Fruit fly (Drosophila melanogaster) whole organism, wandering third instar larva: ENCODE measurements around the gene CG11828.

Source experiments
- Dif ChIP-seq: fragments of 200-275, 200-300 bp; sonication (Bioruptor generic); optimal IDR thresholded peaks from 2 replicates; lab custom pipeline; 2018; ENCODE audit warnings: missing biosample characterization, missing genetic modification characterization; ENCODE audit not compliant: partially characterized antibody
- Hr83 ChIP-seq: fragments of 200-300 bp; sonication (Bioruptor generic); optimal IDR thresholded peaks from 2 replicates; lab custom pipeline; 2016; ENCODE audit warnings: missing biosample characterization, mild to moderate bottlenecking, missing genetic modification characterization, moderate library complexity; ENCODE audit not compliant: poor library complexity, severe bottlenecking
- Myc ChIP-seq: fragments of >200 bp; optimal IDR thresholded peaks from 2 replicates; lab custom pipeline; 2017
- N ChIP-seq: fragments of >200 bp; optimal IDR thresholded peaks from 2 replicates; lab custom pipeline; 2018; ENCODE audit warnings: missing biosample characterization, missing external identifiers, missing genetic modification characterization
- OdsH ChIP-seq: fragments of 200-800 bp; sonication (Bioruptor generic); optimal IDR thresholded peaks from 2 replicates; lab custom pipeline; 2016; ENCODE audit warnings: missing biosample characterization, mild to moderate bottlenecking, missing genetic modification characterization
- Rel ChIP-seq, 2 experiments: fragments of 200-800 bp; sonication (Bioruptor generic) in 1 of 2; optimal IDR thresholded peaks; 2 replicates in 1 of 2; 3 replicates in 1 of 2; lab custom pipeline; 2016 to 2019; ENCODE audit warnings: mild to moderate bottlenecking in 2 of 2, missing biosample characterization in 2 of 2, missing genetic modification characterization in 2 of 2, moderate library complexity in 1 of 2
- br ChIP-seq: fragments of 200-800 bp; sonication (Bioruptor generic); optimal IDR thresholded peaks from 2 replicates; lab custom pipeline; 2016; ENCODE audit warnings: missing biosample characterization, missing genetic modification characterization
- foxo ChIP-seq, 2 experiments: fragments of 200-800 bp; sonication (Bioruptor generic); optimal IDR thresholded peaks; 2 replicates in 1 of 2; 3 replicates in 1 of 2; lab custom pipeline; 2016 to 2017; ENCODE audit warnings: missing biosample characterization in 2 of 2, missing genetic modification characterization in 2 of 2
- jim ChIP-seq: fragments of 175-275, 200-325 bp; sonication (Bioruptor generic); optimal IDR thresholded peaks from 2 replicates; lab custom pipeline; 2016; ENCODE audit warnings: missing biosample characterization, mild to moderate bottlenecking, missing genetic modification characterization
- pan ChIP-seq: fragments of >200 bp; optimal IDR thresholded peaks from 2 replicates; lab custom pipeline; 2017
- psq ChIP-seq: fragments of 200-800 bp; sonication (Bioruptor generic); optimal IDR thresholded peaks from 3 replicates; lab custom pipeline; 2017; ENCODE audit warnings: missing biosample characterization, mild to moderate bottlenecking, missing genetic modification characterization, moderate library complexity
- tai ChIP-seq: sonication (Bioruptor generic); optimal IDR thresholded peaks from 2 replicates; lab custom pipeline; 2016; ENCODE audit warnings: missing biosample characterization, missing genetic modification characterization
- usp ChIP-seq: fragments of >200 bp; optimal IDR thresholded peaks from 2 replicates; lab custom pipeline; 2017; ENCODE audit warnings: missing biosample characterization, missing genetic modification characterization

DNA sequence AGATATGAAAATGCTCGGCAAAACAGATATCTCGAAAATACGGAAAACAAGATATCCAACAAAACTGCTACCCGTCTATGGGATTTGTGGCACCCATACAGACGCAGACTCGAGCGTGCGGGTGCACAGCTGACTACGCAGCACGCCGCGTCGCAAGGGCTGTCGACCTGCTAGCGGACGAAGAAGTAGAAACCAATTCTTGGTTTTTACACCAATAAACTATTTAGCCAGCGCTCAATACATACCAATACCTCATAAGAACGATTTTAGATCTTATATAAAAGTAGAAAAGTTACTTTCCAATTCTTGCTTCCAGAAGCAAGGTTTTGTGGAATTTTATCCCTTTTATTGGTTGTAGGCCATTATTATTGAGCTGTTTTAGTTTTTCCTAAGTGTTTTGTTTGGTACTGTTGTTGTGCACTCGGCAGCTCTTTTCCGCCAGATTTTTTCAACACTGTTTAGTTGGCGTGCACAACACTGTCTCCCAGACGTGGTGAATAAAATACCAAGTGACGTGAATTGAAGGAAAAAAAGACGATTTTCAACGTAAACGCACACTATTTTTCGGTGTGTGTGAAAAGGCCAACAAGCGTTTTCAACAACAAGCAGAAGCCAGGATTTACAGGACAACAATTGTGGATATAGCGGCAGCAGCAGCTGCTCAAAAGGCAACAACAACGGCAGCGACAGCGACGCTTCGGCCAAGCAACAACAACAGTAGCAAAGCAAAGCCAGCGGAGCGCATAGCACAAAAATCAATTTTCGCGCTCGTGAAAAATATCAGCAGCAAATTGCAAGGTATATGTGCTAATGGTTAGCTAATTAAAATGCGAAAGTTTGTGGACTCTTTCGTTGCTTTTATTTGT lies 34.0 kb upstream of the CG11828 start:
- TF ChIP-seq tai (GFP tag; lab: Kevin White, UChicago) (no peak), Rel (GFP tag; optimal IDR thresholded peaks at IDR 0.05; lab: Kevin White, UChicago) (no peak), Rel (tag; optimal IDR thresholded peaks at IDR 0.05; lab: Kevin White, UChicago) (peak; percentile 66), Hr83 (GFP tag; lab: Kevin White, UChicago) (peak; percentile 68), br (GFP tag; lab: Kevin White, UChicago) (peak; percentile 90), pan (lab: Kevin White, UChicago) (no peak), Myc (peak; percentile 70), jim (GFP tag; lab: Kevin White, UChicago) (no peak), usp (GFP tag; lab: Kevin White, UChicago) (no peak), Dif (no peak), psq (GFP tag; lab: Kevin White, UChicago) (peak; percentile 78), N (GFP tag; lab: Kevin White, UChicago) (no peak), foxo (GFP tag; optimal IDR thresholded peaks at IDR 0.05; lab: Kevin White, UChicago) (peak; percentile 57 to 93), OdsH (GFP tag; lab: Kevin White, UChicago) (peak; percentile 79)
